Fruit fly (Drosophila melanogaster): ENCODE measurements around the gene jub.

The jub gene

dm6 chrX:13814058-13814457, 16.1 kb downstream of the jub start:
- TF ChIP-seq Jarid2 (GFP tag; optimal IDR thresholded peaks at IDR 0.05) (no peak), Nf-YC (tag; optimal IDR thresholded peaks at IDR 0.05) (no peak), CG12299 (tag; optimal IDR thresholded peaks at IDR 0.05) (no peak), pum (GFP tag; optimal IDR thresholded peaks at IDR 0.05) (no peak), CG1603 (tag; optimal IDR thresholded peaks at IDR 0.05) (no peak), Poxn (GFP tag; IDR thresholded peaks at IDR 0.05) (no peak), CG14860 (GFP tag; IDR thresholded peaks at IDR 0.05; ENCODE audit: partially characterized antibody) (no peak), Sry-β (GFP tag; optimal IDR thresholded peaks at IDR 0.05) (no peak), CG6654 (GFP tag; optimal IDR thresholded peaks at IDR 0.05) (no peak), BEAF-32 (GFP tag; optimal IDR thresholded peaks at IDR 0.05) (no peak), CG31224 (GFP tag; IDR thresholded peaks at IDR 0.05) (no peak), HLHmδ (GFP tag; optimal IDR thresholded peaks at IDR 0.05) (no peak), Blimp-1 (GFP tag; optimal IDR thresholded peaks at IDR 0.05) (no peak), ab (GFP tag; optimal IDR thresholded peaks at IDR 0.05) (no peak), Kr (GFP tag; optimal IDR thresholded peaks at IDR 0.05) (no peak), CG11456 (GFP tag; IDR thresholded peaks at IDR 0.05) (no peak), p53 (GFP tag; optimal IDR thresholded peaks at IDR 0.05) (no peak), Ada2b (GFP tag; IDR thresholded peaks at IDR 0.05) (no peak), ro (GFP tag; IDR thresholded peaks at IDR 0.05) (no peak)

- peak; percentile 51 for TF ChIP-seq CG1603 (tag; optimal IDR thresholded peaks at IDR 0.05)
- TF ChIP-seq Bgb (GFP tag; IDR thresholded peaks at IDR 0.05; ENCODE audit: partially characterized antibody), result peak; percentile 64
- no peak for TF ChIP-seq CG1647 (GFP tag; optimal IDR thresholded peaks at IDR 0.05)
- TF ChIP-seq HHEX (GFP tag; optimal IDR thresholded peaks at IDR 0.05), result no peak
- no peak for TF ChIP-seq CG11456 (GFP tag; IDR thresholded peaks at IDR 0.05)
- TF ChIP-seq Bteb2 (GFP tag; optimal IDR thresholded peaks at IDR 0.05), result no peak
- TF ChIP-seq HLH4C (GFP tag; IDR thresholded peaks at IDR 0.05; ENCODE audit: partially characterized antibody), result 0 out of 3 replicates have a peak, but pooled peaks have one; percentile 30
- no peak for TF ChIP-seq Sox100B (GFP tag; optimal IDR thresholded peaks at IDR 0.05)
- TF ChIP-seq al (GFP tag; IDR thresholded peaks at IDR 0.05), result no peak
- TF ChIP-seq YL-1 (GFP tag; optimal IDR thresholded peaks at IDR 0.05), result peak; percentile 18
- TF ChIP-seq CG5180 (GFP tag; optimal IDR thresholded peaks at IDR 0.05), result no peak
- TF ChIP-seq Spps (tag; optimal IDR thresholded peaks at IDR 0.05), result no peak
- peak; percentile 26; the same call in 1 of the 3 replicates for TF ChIP-seq Doc3 (GFP tag; IDR thresholded peaks at IDR 0.05; ENCODE audit: partially characterized antibody)
- peak; percentile 54 for TF ChIP-seq amos (GFP tag; IDR thresholded peaks at IDR 0.05; ENCODE audit: partially characterized antibody)
- TF ChIP-seq kni (GFP tag; optimal IDR thresholded peaks at IDR 0.05), result no peak
- TF ChIP-seq Myb (GFP tag; optimal IDR thresholded peaks at IDR 0.05), result peak; percentile 91
- TF ChIP-seq Meics (GFP tag; optimal IDR thresholded peaks at IDR 0.05), result no peak
- TF ChIP-seq CG7357 (GFP tag; IDR thresholded peaks at IDR 0.05), result peak; percentile 80
- peak; percentile 7 for TF ChIP-seq CG9797 (GFP tag; optimal IDR thresholded peaks at IDR 0.05)
- TF ChIP-seq CG8290 (GFP tag; optimal IDR thresholded peaks at IDR 0.05), result no peak
- no peak for TF ChIP-seq CG8290 (tag; optimal IDR thresholded peaks at IDR 0.05)
- 0 out of 2 replicates have a peak, but pooled peaks have one; percentile 27 for TF ChIP-seq Drgx (GFP tag; IDR thresholded peaks at IDR 0.05)
- TF ChIP-seq unc-4 (GFP tag; IDR thresholded peaks at IDR 0.05; ENCODE audit: partially characterized antibody), result peak; percentile 62; the same call in 1 of the 2 replicates
- peak; percentile 51 for TF ChIP-seq vnd (GFP tag; IDR thresholded peaks at IDR 0.05; ENCODE audit: partially characterized antibody)
- no peak for TF ChIP-seq sd (tag; optimal IDR thresholded peaks at IDR 0.05)
- no peak for TF ChIP-seq kay (GFP tag; optimal IDR thresholded peaks at IDR 0.05)
- TF ChIP-seq lola (GFP tag; optimal IDR thresholded peaks at IDR 0.05), result peak in 1 of 3 experiments; percentile 68
- TF ChIP-seq CG14710 (tag; optimal IDR thresholded peaks at IDR 0.05), result peak; percentile 84
- no peak for TF ChIP-seq CG12391 (tag; optimal IDR thresholded peaks at IDR 0.05)
- no peak for TF ChIP-seq Bdp1 (GFP tag; optimal IDR thresholded peaks at IDR 0.05)
- TF ChIP-seq CG17186 (GFP tag; optimal IDR thresholded peaks at IDR 0.05), result peak; percentile 99
- no peak for TF ChIP-seq nmo (GFP tag; optimal IDR thresholded peaks at IDR 0.05)
Observed at dm6 chrX:13811480-13811879, 18.6 kb downstream of the jub start, which contains the start of gene CG11095. TSS of gene CG11095 (plus strand) at chrX:13811684.

All from whole organism, embryonic.